Worm (Caenorhabditis elegans) whole organism, midembryonic: ENCODE data around the gene B0457.2.

ENCODE experiments used
- T22C8.4 ChIP-seq: fragments of 200-800 bp; sonication (Bioruptor generic); IDR thresholded peaks from 2 replicates; pipeline ENCODE4 v1.3.6; 2022; ENCODE audit warnings: missing genetic modification characterization, missing compliant biosample characterization
- cog-1 ChIP-seq: sonication (generic microtip); optimal IDR thresholded peaks from 2 replicates; lab custom pipeline; 2016; ENCODE audit warnings: missing genetic modification characterization, missing compliant biosample characterization
- flt-1 ChIP-seq: fragments of 200-800 bp; sonication (Bioruptor generic); IDR thresholded peaks from 2 replicates; pipeline ENCODE4 v1.3.6; 2022; ENCODE audit warnings: missing genetic modification characterization, missing compliant biosample characterization
- klf-2 ChIP-seq: fragments of 200-800 bp; sonication (Bioruptor generic); conservative IDR thresholded peaks from 2 replicates; pipeline ENCODE4 v1.3.6; 2022; ENCODE audit warnings: missing genetic modification reagents, missing genetic modification characterization, missing compliant biosample characterization
- ref-1 ChIP-seq: fragments of 200-800 bp; sonication (Bioruptor generic); conservative IDR thresholded peaks from 2 replicates; pipeline ENCODE4 v1.3.6; 2022; ENCODE audit warnings: missing genetic modification reagents, missing genetic modification characterization, missing compliant biosample characterization
- tab-1 ChIP-seq: fragments of 200-800 bp; sonication (Bioruptor generic); IDR thresholded peaks from 2 replicates; pipeline ENCODE4 v1.3.6; 2022; ENCODE audit warnings: missing genetic modification characterization, missing compliant biosample characterization
- ztf-23 ChIP-seq: fragments of 200-800 bp; sonication (Bioruptor generic); IDR thresholded peaks from 2 replicates; pipeline ENCODE4 v1.3.6; 2022; ENCODE audit warnings: missing genetic modification reagents, missing genetic modification characterization, missing compliant biosample characterization
- ztf-29 ChIP-seq: fragments of 200-800 bp; sonication (Bioruptor generic); IDR thresholded peaks from 2 replicates; pipeline ENCODE4 v1.3.6; 2022; ENCODE audit warnings: missing genetic modification reagents, missing genetic modification characterization, missing compliant biosample characterization

DNA sequence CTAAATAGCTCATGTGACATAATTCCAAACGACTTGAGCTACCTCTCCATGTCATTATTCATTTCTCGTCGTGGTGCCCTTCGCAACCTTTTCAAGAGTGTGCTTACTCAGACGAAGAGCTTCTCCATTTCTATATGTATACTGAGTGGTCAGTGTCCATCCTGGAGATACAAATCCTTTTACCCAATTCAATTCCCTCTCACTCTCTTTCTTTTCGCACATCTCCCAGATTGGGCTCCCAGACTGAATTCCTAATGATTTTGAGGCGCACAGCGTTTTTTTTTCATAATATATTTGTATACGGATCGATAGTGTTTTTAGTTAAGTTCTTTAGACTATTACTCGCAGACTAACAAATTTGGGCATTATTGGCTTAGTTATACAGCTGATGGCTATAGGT is 5.4 kb downstream of the B0457.2 start:
- TF ChIP-seq cog-1 (no peak), flt-1 (no peak), tab-1 (GFP tag; lab: Robert Waterston, UW) (no peak), ztf-23 (GFP tag; lab: Robert Waterston, UW) (no peak), T22C8.4 (GFP tag; lab: Robert Waterston, UW) (no peak), ztf-29 (no peak), klf-2 (GFP tag; lab: Robert Waterston, UW) (no peak), ref-1 (no peak)
